Worm (Caenorhabditis elegans): ENCODE data around the gene Y43F8B.2.

The Y43F8B.2 gene

DNA sequence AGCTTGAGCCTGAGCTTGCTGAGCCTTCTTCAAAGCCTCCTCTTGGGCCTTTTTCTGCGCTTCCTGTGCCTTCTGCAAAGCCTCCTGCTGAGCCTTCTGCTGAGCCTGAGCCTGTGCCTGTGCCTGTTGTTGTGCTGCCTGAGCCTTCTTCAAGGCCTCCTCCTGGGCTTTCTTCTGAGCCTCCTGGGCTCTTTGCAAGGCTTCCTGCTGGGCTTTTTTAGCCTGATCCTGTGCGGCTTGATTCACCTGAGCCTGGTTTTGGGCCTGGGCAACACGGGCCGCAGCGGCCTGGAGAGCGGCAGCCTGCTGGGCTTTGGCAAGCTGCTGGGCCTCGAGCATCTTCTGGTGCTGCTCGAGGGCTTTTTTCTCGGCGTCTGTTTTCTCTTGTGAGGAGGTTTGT, 12.1 kb upstream of the Y43F8B.2 start:
- TF ChIP-seq flt-1 (GFP tag; IDR thresholded peaks at IDR 0.05) = no peak

- TF ChIP-seq ref-1 (GFP tag; conservative IDR thresholded peaks at IDR 0.05) = no peak
- no peak for TF ChIP-seq ztf-23 (GFP tag; IDR thresholded peaks at IDR 0.05)
- no peak for TF ChIP-seq flt-1 (GFP tag; IDR thresholded peaks at IDR 0.05)
- TF ChIP-seq klf-2 (GFP tag; conservative IDR thresholded peaks at IDR 0.05) = no peak
- TF ChIP-seq ztf-29 (GFP tag; IDR thresholded peaks at IDR 0.05) = no peak; the same call in 1 of the 2 replicates
- TF ChIP-seq tab-1 (GFP tag; IDR thresholded peaks at IDR 0.05) = no peak
- no peak for TF ChIP-seq T22C8.4 (GFP tag; IDR thresholded peaks at IDR 0.05)
These were observed 10.6 kb upstream of the Y43F8B.2 start for ce11 chrV:19543509-19543908.

DNA sequence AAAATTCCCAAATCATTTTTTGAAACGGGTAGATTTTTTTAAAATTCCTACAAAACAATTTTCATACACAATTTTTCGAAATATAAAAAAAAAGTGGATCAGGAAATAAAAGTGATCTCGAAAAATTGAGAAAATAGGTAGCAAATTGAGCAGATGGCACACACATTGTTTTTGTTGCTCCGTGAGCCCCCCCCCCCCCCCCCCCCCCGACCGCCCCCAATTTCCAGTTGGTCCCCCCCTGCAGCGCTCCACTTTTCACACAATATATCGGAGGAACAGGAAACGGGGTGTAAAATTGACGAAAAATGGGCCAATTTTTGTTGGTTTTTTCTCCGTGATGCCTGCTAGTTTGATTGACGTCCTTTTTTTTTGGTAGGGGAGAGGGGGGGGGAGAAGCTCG, 8.0 kb upstream of the Y43F8B.2 start:
- TF ChIP-seq tab-1 (GFP tag; IDR thresholded peaks at IDR 0.05) = no peak
- no peak for TF ChIP-seq med-1 (GFP tag; optimal IDR thresholded peaks at IDR 0.05; ENCODE audit: insufficient read depth)
- no peak for TF ChIP-seq ref-1 (GFP tag; conservative IDR thresholded peaks at IDR 0.05)
- no peak for TF ChIP-seq T22C8.4 (GFP tag; IDR thresholded peaks at IDR 0.05)
- no peak for TF ChIP-seq cog-1 (tag; optimal IDR thresholded peaks at IDR 0.05)
- no peak for TF ChIP-seq ztf-29 (GFP tag; IDR thresholded peaks at IDR 0.05)
- no peak for TF ChIP-seq flt-1 (GFP tag; IDR thresholded peaks at IDR 0.05)
- TF ChIP-seq klf-2 (GFP tag; conservative IDR thresholded peaks at IDR 0.05) = no peak
- TF ChIP-seq ztf-23 (GFP tag; IDR thresholded peaks at IDR 0.05) = no peak

- no peak for TF ChIP-seq med-1 (GFP tag; optimal IDR thresholded peaks at IDR 0.05; ENCODE audit: insufficient read depth)
- no peak for TF ChIP-seq T22C8.4 (GFP tag; IDR thresholded peaks at IDR 0.05)
- TF ChIP-seq cog-1 (tag; optimal IDR thresholded peaks at IDR 0.05) = no peak
- no peak for TF ChIP-seq flt-1 (GFP tag; IDR thresholded peaks at IDR 0.05)
- no peak for TF ChIP-seq tab-1 (GFP tag; IDR thresholded peaks at IDR 0.05)
- TF ChIP-seq ref-1 (GFP tag; conservative IDR thresholded peaks at IDR 0.05) = no peak
- TF ChIP-seq ztf-23 (GFP tag; IDR thresholded peaks at IDR 0.05) = no peak
- no peak for TF ChIP-seq klf-2 (GFP tag; conservative IDR thresholded peaks at IDR 0.05)
- TF ChIP-seq ztf-29 (GFP tag; IDR thresholded peaks at IDR 0.05) = no peak
These were observed 570 bp upstream of the Y43F8B.2 start for ce11 chrV:19533480-19533879.

DNA sequence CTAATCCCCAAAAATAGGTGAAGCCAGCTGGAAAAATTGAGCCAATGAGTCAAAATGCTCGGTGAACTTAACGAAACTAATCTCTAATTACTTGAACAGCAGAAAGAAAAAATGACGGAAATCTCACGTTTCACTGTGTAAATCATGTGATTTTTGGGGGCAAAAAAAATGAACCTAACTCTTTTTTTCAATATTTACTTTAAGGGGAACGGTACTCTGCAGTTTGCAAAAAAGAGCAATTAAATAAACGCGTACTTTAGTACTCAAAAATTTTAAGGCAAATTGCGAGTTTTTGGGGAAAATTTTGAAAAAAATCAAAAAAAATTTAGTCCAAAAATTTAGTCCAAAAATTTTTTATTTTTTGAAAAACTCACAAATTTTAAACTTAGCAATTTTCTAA, 1.9 kb downstream of the Y43F8B.2 start:
- TF ChIP-seq ztf-29 (GFP tag; IDR thresholded peaks at IDR 0.05) = no peak
- TF ChIP-seq flt-1 (GFP tag; IDR thresholded peaks at IDR 0.05) = no peak
- no peak for TF ChIP-seq ztf-23 (GFP tag; IDR thresholded peaks at IDR 0.05)
- no peak for TF ChIP-seq T22C8.4 (GFP tag; IDR thresholded peaks at IDR 0.05)

DNA sequence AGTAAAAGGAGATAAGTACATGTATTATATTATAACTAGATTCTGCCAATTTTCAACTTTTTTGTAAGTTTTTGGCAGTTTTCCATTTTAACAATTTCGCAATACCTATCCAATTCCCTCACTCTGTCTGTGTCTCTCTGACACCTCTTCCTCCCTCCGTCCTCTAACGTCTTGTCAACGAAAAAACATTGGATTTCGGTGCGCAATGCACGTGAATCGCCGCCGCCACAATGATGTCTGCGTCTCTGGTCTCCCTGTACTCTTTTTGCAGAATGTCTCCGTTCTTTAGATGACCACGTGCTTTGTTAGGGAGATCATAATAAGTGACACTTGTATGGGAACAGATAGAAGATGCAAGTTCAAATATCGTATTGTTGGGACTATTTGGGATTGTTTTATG, 3.7 kb downstream of the Y43F8B.2 start:
- TF ChIP-seq klf-2 (GFP tag; conservative IDR thresholded peaks at IDR 0.05) (no peak), cog-1 (tag; optimal IDR thresholded peaks at IDR 0.05) (peak; percentile 84), tab-1 (GFP tag; IDR thresholded peaks at IDR 0.05) (no peak), ztf-23 (GFP tag; IDR thresholded peaks at IDR 0.05) (no peak), flt-1 (GFP tag; IDR thresholded peaks at IDR 0.05) (0 out of 2 replicates have a peak, but pooled peaks have one; percentile 7), ztf-29 (GFP tag; IDR thresholded peaks at IDR 0.05) (no peak), T22C8.4 (GFP tag; IDR thresholded peaks at IDR 0.05) (no peak), ref-1 (GFP tag; conservative IDR thresholded peaks at IDR 0.05) (no peak), med-1 (GFP tag; optimal IDR thresholded peaks at IDR 0.05; ENCODE audit: insufficient read depth) (no peak)

- TF ChIP-seq ztf-29 (GFP tag; IDR thresholded peaks at IDR 0.05) = peak; percentile 87
These were observed 4.4 kb downstream of the Y43F8B.2 start for ce11 chrV:19528535-19528934.

ce11 chrV:19527565-19527964, 5.3 kb downstream of the Y43F8B.2 start:
- TF ChIP-seq flt-1 (GFP tag; IDR thresholded peaks at IDR 0.05) (no peak), ref-1 (GFP tag; conservative IDR thresholded peaks at IDR 0.05) (no peak), ztf-29 (GFP tag; IDR thresholded peaks at IDR 0.05) (no peak), ztf-23 (GFP tag; IDR thresholded peaks at IDR 0.05) (no peak), T22C8.4 (GFP tag; IDR thresholded peaks at IDR 0.05) (no peak), med-1 (GFP tag; optimal IDR thresholded peaks at IDR 0.05; ENCODE audit: insufficient read depth) (no peak), cog-1 (tag; optimal IDR thresholded peaks at IDR 0.05) (no peak), tab-1 (GFP tag; IDR thresholded peaks at IDR 0.05) (no peak), klf-2 (GFP tag; conservative IDR thresholded peaks at IDR 0.05) (no peak)

DNA sequence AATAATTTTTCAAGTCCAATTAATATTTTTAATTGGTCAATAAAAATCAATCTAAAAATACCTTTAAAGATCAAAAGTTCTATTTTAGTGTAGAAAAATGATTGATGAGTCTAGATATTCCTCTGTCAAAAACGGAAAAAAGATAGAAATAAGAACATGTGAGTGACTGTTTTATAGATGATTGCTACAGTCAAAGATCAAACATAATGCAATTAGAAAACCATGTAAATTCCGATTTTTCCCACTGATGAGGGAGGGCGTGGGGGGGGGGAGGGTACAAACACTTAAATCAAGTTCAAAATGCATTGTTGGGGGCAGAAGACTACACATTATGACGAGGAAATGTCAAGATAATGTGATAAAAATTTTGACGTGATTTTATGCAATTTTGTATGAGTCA, 6.7 kb downstream of the Y43F8B.2 start:
- TF ChIP-seq ztf-23 (GFP tag; IDR thresholded peaks at IDR 0.05) = no peak
- no peak for TF ChIP-seq tab-1 (GFP tag; IDR thresholded peaks at IDR 0.05)
- TF ChIP-seq klf-2 (GFP tag; conservative IDR thresholded peaks at IDR 0.05) = no peak

- TF ChIP-seq cog-1 (tag; optimal IDR thresholded peaks at IDR 0.05) (no peak), ztf-29 (GFP tag; IDR thresholded peaks at IDR 0.05) (no peak), tab-1 (GFP tag; IDR thresholded peaks at IDR 0.05) (no peak), med-1 (GFP tag; optimal IDR thresholded peaks at IDR 0.05; ENCODE audit: insufficient read depth) (no peak), klf-2 (GFP tag; conservative IDR thresholded peaks at IDR 0.05) (no peak), ref-1 (GFP tag; conservative IDR thresholded peaks at IDR 0.05) (no peak), ztf-23 (GFP tag; IDR thresholded peaks at IDR 0.05) (no peak), T22C8.4 (GFP tag; IDR thresholded peaks at IDR 0.05) (no peak), flt-1 (GFP tag; IDR thresholded peaks at IDR 0.05) (no peak)
These were observed 8.3 kb downstream of the Y43F8B.2 start for ce11 chrV:19524569-19524968.

DNA sequence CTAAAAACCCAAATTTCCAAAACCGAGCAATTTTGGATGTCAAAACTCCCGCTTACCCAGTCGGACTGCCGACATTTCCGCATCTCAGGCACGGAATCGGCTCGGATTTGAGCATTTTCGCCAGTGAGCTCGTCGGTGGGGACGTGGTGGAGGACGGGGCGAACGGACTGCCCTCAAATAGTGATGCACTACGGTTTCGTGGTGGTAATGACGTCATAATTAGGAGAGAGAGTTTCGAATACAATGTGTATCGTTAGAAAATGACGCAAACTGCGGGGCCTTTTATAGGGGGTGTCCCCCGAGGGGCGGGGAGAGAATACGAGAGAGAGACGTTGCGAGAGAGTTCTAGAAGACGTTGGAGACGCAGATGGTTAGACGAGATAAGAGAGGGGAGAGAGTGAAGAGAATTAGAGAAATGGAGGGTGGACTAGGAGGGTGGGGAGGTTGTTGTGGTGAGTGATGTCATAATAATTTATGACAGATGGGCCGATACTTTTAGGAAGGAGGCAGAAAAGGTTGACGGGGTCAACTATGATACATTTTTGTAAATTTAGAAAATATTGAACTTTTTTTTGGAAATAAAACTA, 10.3 kb downstream of the Y43F8B.2 start:
- TF ChIP-seq ztf-23 (GFP tag; IDR thresholded peaks at IDR 0.05) (peak; percentile 63; the same call in 1 of the 2 replicates), klf-2 (GFP tag; conservative IDR thresholded peaks at IDR 0.05) (no peak), med-1 (GFP tag; optimal IDR thresholded peaks at IDR 0.05; ENCODE audit: insufficient read depth) (no peak), flt-1 (GFP tag; IDR thresholded peaks at IDR 0.05) (peak; percentile 85), T22C8.4 (GFP tag; IDR thresholded peaks at IDR 0.05) (peak; percentile 25; the same call in 1 of the 2 replicates), cog-1 (tag; optimal IDR thresholded peaks at IDR 0.05) (peak; percentile 91), ref-1 (GFP tag; conservative IDR thresholded peaks at IDR 0.05) (0 out of 2 replicates have a peak, but pooled peaks have one; percentile 47), tab-1 (GFP tag; IDR thresholded peaks at IDR 0.05) (0 out of 2 replicates have a peak, but pooled peaks have one; percentile 68), ztf-29 (GFP tag; IDR thresholded peaks at IDR 0.05) (no peak)
